Fruit fly (Drosophila melanogaster) whole organism, pupa: Measurements from ENCODE around the gene Rbcn-3A.

Experiments
- CG14655 ChIP-seq: fragments of 200-800 bp; sonication (Bioruptor generic); optimal IDR thresholded peaks from 3 replicates; lab custom pipeline; 2017; ENCODE audit warnings: mild to moderate bottlenecking, missing biosample characterization, missing genetic modification reagents, missing genetic modification characterization
- CG17806 ChIP-seq: fragments of 200-800 bp; sonication (Bioruptor generic); optimal IDR thresholded peaks from 2 replicates; lab custom pipeline; 2018; ENCODE audit warnings: missing biosample characterization, mild to moderate bottlenecking, missing genetic modification characterization, moderate library complexity
- CG32121 ChIP-seq: fragments of 200-800 bp; sonication (Bioruptor generic); IDR thresholded peaks from 2 replicates; pipeline ENCODE4 v1.3.6; 2022; ENCODE audit warnings: missing biosample characterization, missing genetic modification characterization
- CG4496 ChIP-seq: fragments of 200-800 bp; sonication (Bioruptor generic); IDR thresholded peaks from 3 replicates; pipeline ENCODE4 v1.3.6; 2022; ENCODE audit warnings: missing biosample characterization, missing genetic modification characterization
- CG8159 ChIP-seq: fragments of 200-800 bp; sonication (Bioruptor generic); optimal IDR thresholded peaks from 3 replicates; lab custom pipeline; 2018; ENCODE audit warnings: missing biosample characterization, mild to moderate bottlenecking, missing genetic modification characterization, moderate library complexity
- CG9948 ChIP-seq: fragments of 200-800 bp; sonication (Bioruptor generic); optimal IDR thresholded peaks from 2 replicates; lab custom pipeline; 2018; ENCODE audit warnings: missing biosample characterization, mild to moderate bottlenecking, missing genetic modification characterization, moderate library complexity
- D1 ChIP-seq: fragments of 200-800 bp; sonication (Bioruptor generic); optimal IDR thresholded peaks from 2 replicates; lab custom pipeline; 2018; ENCODE audit warnings: missing biosample characterization, mild to moderate bottlenecking, missing genetic modification characterization, moderate library complexity
- EcR ChIP-seq: fragments of 200-800 bp; sonication (Bioruptor generic); optimal IDR thresholded peaks from 3 replicates; lab custom pipeline; 2019; ENCODE audit warnings: missing biosample characterization, missing genetic modification characterization, mild to moderate bottlenecking, moderate library complexity, missing genetic modification reagents
- fd96Ca ChIP-seq: fragments of 200-800 bp; sonication (Bioruptor generic); IDR thresholded peaks from 3 replicates; pipeline ENCODE4 v1.3.6; 2022; ENCODE audit warnings: missing biosample characterization, missing genetic modification characterization
- rn ChIP-seq: fragments of 200-800 bp; sonication (Bioruptor generic); IDR thresholded peaks from 2 replicates; pipeline ENCODE4 v1.3.6; 2022; ENCODE audit warnings: missing biosample characterization, missing genetic modification characterization

DNA sequence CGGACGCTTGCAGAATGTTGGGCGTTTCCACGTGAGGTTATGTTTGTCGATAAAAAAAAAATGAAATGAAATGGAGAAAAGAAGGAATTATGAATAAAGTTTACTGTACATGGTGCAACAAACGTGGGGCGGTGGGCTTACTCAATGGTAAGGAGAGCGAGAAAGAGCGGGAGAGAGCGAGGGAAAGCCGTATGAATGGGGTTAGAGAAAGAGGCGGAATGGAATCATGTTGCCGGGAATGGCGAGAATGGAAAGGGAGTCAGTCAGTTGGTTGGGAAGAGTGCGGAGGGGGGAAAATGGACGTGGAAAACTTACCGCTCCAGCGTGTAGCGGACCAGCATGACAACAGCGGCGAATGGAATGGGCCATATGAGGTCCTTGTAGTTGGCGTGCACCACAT is 10.8 kb upstream of the Rbcn-3A start:
- TF ChIP-seq CG17806 (tag; lab: Kevin White, UChicago) (no peak), CG8159 (no peak), D1 (no peak), fd96Ca (no peak), EcR (GFP tag; lab: Kevin White, UChicago) (no peak), CG32121 (GFP tag; lab: Robert Waterston, UW) (no peak), CG14655 (no peak), rn (GFP tag; lab: Robert Waterston, UW) (no peak), CG4496 (GFP tag; lab: Robert Waterston, UW) (peak; percentile 31; the same call in 1 of the 3 replicates), CG9948 (tag; lab: Kevin White, UChicago) (no peak)
